Worm (Caenorhabditis elegans) whole organism, dauer: ENCODE results near the gene dmd-3.

Source experiments
- unc-62 ChIP-seq: sonication (generic microtip); optimal IDR thresholded peaks from 2 replicates; lab custom pipeline; 2017; ENCODE audit warnings: missing biosample characterization, missing genetic modification reagents, missing genetic modification characterization

Gene dmd-3

ce11 chrV:19640808-19641207 is 14.2 kb downstream of the dmd-3 start, which contains the start of gene Y43F8C.6:
Y43F8C.6 (minus strand) TSS chrV:19640908.
- no peak for TF ChIP-seq unc-62 (GFP tag; lab: Kevin White, UChicago)

- TF ChIP-seq unc-62 (GFP tag; lab: Kevin White, UChicago), result no peak
Observed at ce11 chrV:19637890-19638289, 17.2 kb downstream of the dmd-3 start.

- no peak for TF ChIP-seq unc-62 (GFP tag; lab: Kevin White, UChicago)
Observed at ce11 chrV:19636194-19636584, 18.9 kb downstream of the dmd-3 start.

- no peak for TF ChIP-seq unc-62 (GFP tag; lab: Kevin White, UChicago)
Observed at ce11 chrV:19634197-19634596, 20.9 kb downstream of the dmd-3 start.

ce11 chrV:19632948-19633347 is 22.1 kb downstream of the dmd-3 start:
- TF ChIP-seq unc-62 (GFP tag; lab: Kevin White, UChicago), result no peak

ce11 chrV:19632546-19632945 is 22.5 kb downstream of the dmd-3 start, which contains the start of gene Y43F8C.5:
Y43F8C.5 (minus strand) TSS chrV:19632646.
- TF ChIP-seq unc-62 (GFP tag; lab: Kevin White, UChicago), result no peak

ce11 chrV:19630569-19630968 is 24.5 kb downstream of the dmd-3 start:
- TF ChIP-seq unc-62 (GFP tag; lab: Kevin White, UChicago), result no peak

- no peak for TF ChIP-seq unc-62 (GFP tag; lab: Kevin White, UChicago)
Observed at ce11 chrV:19629973-19630372, 25.1 kb downstream of the dmd-3 start.

ce11 chrV:19629544-19629943 is 25.5 kb downstream of the dmd-3 start:
- TF ChIP-seq unc-62 (GFP tag; lab: Kevin White, UChicago), result no peak

- no peak for TF ChIP-seq unc-62 (GFP tag; lab: Kevin White, UChicago)
Observed at ce11 chrV:19625719-19626118, 29.3 kb downstream of the dmd-3 start.

- no peak for TF ChIP-seq unc-62 (GFP tag; lab: Kevin White, UChicago)
Observed at ce11 chrV:19624749-19625148, 30.3 kb downstream of the dmd-3 start, which contains the start of gene dyf-19. dyf-19 (plus strand) TSS chrV:19625049.

- TF ChIP-seq unc-62 (GFP tag; lab: Kevin White, UChicago), result no peak
Observed at ce11 chrV:19623523-19624312, 31.3 kb downstream of the dmd-3 start.

ce11 chrV:19622440-19622914 is 32.6 kb downstream of the dmd-3 start, which contains the start of gene Y43F8C.3:
Y43F8C.3 (minus strand) TSS chrV:19622626.
- no peak for TF ChIP-seq unc-62 (GFP tag; lab: Kevin White, UChicago)

ce11 chrV:19620098-19620497 is 35.0 kb downstream of the dmd-3 start:
- no peak for TF ChIP-seq unc-62 (GFP tag; lab: Kevin White, UChicago)

ce11 chrV:19613161-19613560 is 41.9 kb downstream of the dmd-3 start, which contains the start of gene nlp-26:
nlp-26 (plus strand) TSS chrV:19613461.
- no peak for TF ChIP-seq unc-62 (GFP tag; lab: Kevin White, UChicago)

- no peak for TF ChIP-seq unc-62 (GFP tag; lab: Kevin White, UChicago)
Observed at ce11 chrV:19611675-19612345, 43.2 kb downstream of the dmd-3 start.
